Fruit fly (Drosophila melanogaster) whole organism, wandering third instar larva: ENCODE data around the gene CG17786.

Experiments
- Abd-B ChIP-seq: fragments of >200 bp; optimal IDR thresholded peaks from 2 replicates; lab custom pipeline; 2017; ENCODE audit warnings: missing biosample characterization, missing genetic modification characterization
- CG32264 ChIP-seq: fragments of 200-800 bp; sonication (Bioruptor generic); optimal IDR thresholded peaks from 2 replicates; lab custom pipeline; 2016; ENCODE audit warnings: missing biosample characterization, missing genetic modification characterization
- CG9705 ChIP-seq: fragments of 200-800 bp; sonication (Bioruptor generic); optimal IDR thresholded peaks from 2 replicates; lab custom pipeline; 2018; ENCODE audit warnings: missing biosample characterization, mild to moderate bottlenecking, missing genetic modification characterization
- CrebA ChIP-seq: fragments of 200-800 bp; sonication (Bioruptor generic); optimal IDR thresholded peaks from 2 replicates; lab custom pipeline; 2016; ENCODE audit warnings: missing biosample characterization, mild to moderate bottlenecking, missing genetic modification characterization, borderline replicate concordance
- Dfd ChIP-seq: fragments of >200 bp; optimal IDR thresholded peaks from 2 replicates; lab custom pipeline; 2017; ENCODE audit warnings: missing biosample characterization, missing genetic modification characterization
- Dif ChIP-seq: fragments of 200-275, 200-300 bp; sonication (Bioruptor generic); optimal IDR thresholded peaks from 2 replicates; lab custom pipeline; 2018; ENCODE audit warnings: missing biosample characterization, missing genetic modification characterization; ENCODE audit not compliant: partially characterized antibody
- GATAd ChIP-seq: sonication (Bioruptor generic); optimal IDR thresholded peaks from 2 replicates; lab custom pipeline; 2016; ENCODE audit warnings: missing biosample characterization, missing genetic modification characterization
- HLH106 ChIP-seq: fragments of 200-800 bp; optimal IDR thresholded peaks from 3 replicates; lab custom pipeline; 2019; ENCODE audit warnings: missing biosample characterization, mild to moderate bottlenecking, missing genetic modification characterization, moderate library complexity
- Hnf4 ChIP-seq: fragments of 200-800 bp; sonication (Bioruptor generic); optimal IDR thresholded peaks from 2 replicates; lab custom pipeline; 2016; ENCODE audit warnings: missing biosample characterization, mild to moderate bottlenecking, missing genetic modification characterization
- Hr78 ChIP-seq: fragments of >200 bp; optimal IDR thresholded peaks from 2 replicates; lab custom pipeline; 2017; ENCODE audit warnings: missing biosample characterization, missing genetic modification characterization
- Hr83 ChIP-seq: fragments of 200-300 bp; sonication (Bioruptor generic); optimal IDR thresholded peaks from 2 replicates; lab custom pipeline; 2016; ENCODE audit warnings: missing biosample characterization, mild to moderate bottlenecking, missing genetic modification characterization, moderate library complexity; ENCODE audit not compliant: poor library complexity, severe bottlenecking
- Jra ChIP-seq: sonication (Bioruptor generic); optimal IDR thresholded peaks from 2 replicates; lab custom pipeline; 2016; ENCODE audit warnings: missing biosample characterization, missing genetic modification characterization
- Mio ChIP-seq: sonication (Bioruptor generic); optimal IDR thresholded peaks from 2 replicates; lab custom pipeline; 2016; ENCODE audit warnings: missing biosample characterization, missing genetic modification characterization
- Myc ChIP-seq: fragments of >200 bp; optimal IDR thresholded peaks from 2 replicates; lab custom pipeline; 2017
- N ChIP-seq: fragments of >200 bp; optimal IDR thresholded peaks from 2 replicates; lab custom pipeline; 2018; ENCODE audit warnings: missing biosample characterization, missing external identifiers, missing genetic modification characterization
- OdsH ChIP-seq: fragments of 200-800 bp; sonication (Bioruptor generic); optimal IDR thresholded peaks from 2 replicates; lab custom pipeline; 2016; ENCODE audit warnings: missing biosample characterization, mild to moderate bottlenecking, missing genetic modification characterization
- Rel ChIP-seq, 2 experiments: fragments of 200-800 bp; sonication (Bioruptor generic) in 1 of 2; optimal IDR thresholded peaks; 2 replicates in 1 of 2; 3 replicates in 1 of 2; lab custom pipeline; 2016 to 2019; ENCODE audit warnings: mild to moderate bottlenecking in 2 of 2, missing biosample characterization in 2 of 2, missing genetic modification characterization in 2 of 2, moderate library complexity in 1 of 2
- Sp1 ChIP-seq: fragments of 200-800 bp; sonication (Bioruptor generic); optimal IDR thresholded peaks from 3 replicates; lab custom pipeline; 2019; ENCODE audit warnings: missing biosample characterization, mild to moderate bottlenecking, missing genetic modification characterization, moderate library complexity
- Vsx2 ChIP-seq: fragments of 200-300, 225-300 bp; sonication (Bioruptor generic); optimal IDR thresholded peaks from 2 replicates; lab custom pipeline; 2018; ENCODE audit warnings: missing biosample characterization, missing genetic modification characterization; ENCODE audit not compliant: partially characterized antibody
- br ChIP-seq: fragments of 200-800 bp; sonication (Bioruptor generic); optimal IDR thresholded peaks from 2 replicates; lab custom pipeline; 2016; ENCODE audit warnings: missing biosample characterization, missing genetic modification characterization
- brk ChIP-seq: fragments of 200-800 bp; sonication (Bioruptor generic); optimal IDR thresholded peaks from 2 replicates; lab custom pipeline; 2016; ENCODE audit warnings: missing biosample characterization, mild to moderate bottlenecking, missing genetic modification characterization
- dl ChIP-seq, 2 experiments: fragments of 175-275, 200-275 bp in 1 of 2; fragments of 200-275 bp in 1 of 2; sonication (Bioruptor generic); optimal IDR thresholded peaks; lab custom pipeline; 2018; ENCODE audit warnings: mild to moderate bottlenecking in 2 of 2, missing biosample characterization in 2 of 2, missing genetic modification characterization in 2 of 2, moderate library complexity in 2 of 2; ENCODE audit not compliant: partially characterized antibody in 2 of 2, insufficient read depth in 1 of 2
- dmrt93B ChIP-seq: fragments of 200-800 bp; sonication (Bioruptor generic); optimal IDR thresholded peaks from 2 replicates; lab custom pipeline; 2018; ENCODE audit warnings: missing biosample characterization, mild to moderate bottlenecking, missing genetic modification characterization
- dsf ChIP-seq: sonication (Bioruptor generic); optimal IDR thresholded peaks from 2 replicates; lab custom pipeline; 2016; ENCODE audit warnings: missing biosample characterization, missing genetic modification characterization, borderline replicate concordance
- ey ChIP-seq: fragments of 200-800 bp; sonication (Bioruptor generic); optimal IDR thresholded peaks from 2 replicates; lab custom pipeline; 2016; ENCODE audit warnings: missing biosample characterization, missing genetic modification characterization
- foxo ChIP-seq, 2 experiments: fragments of 200-800 bp; sonication (Bioruptor generic); optimal IDR thresholded peaks; 2 replicates in 1 of 2; 3 replicates in 1 of 2; lab custom pipeline; 2016 to 2017; ENCODE audit warnings: missing biosample characterization in 2 of 2, missing genetic modification characterization in 2 of 2
- fru ChIP-seq: fragments of 200-800 bp; sonication (Bioruptor generic); optimal IDR thresholded peaks from 3 replicates; lab custom pipeline; 2016; ENCODE audit warnings: missing biosample characterization, mild to moderate bottlenecking, missing genetic modification characterization
- h ChIP-seq: fragments of 200-800 bp; sonication (Bioruptor generic); optimal IDR thresholded peaks from 3 replicates; lab custom pipeline; 2016; ENCODE audit warnings: missing biosample characterization, mild to moderate bottlenecking, missing genetic modification characterization
- jim ChIP-seq: fragments of 175-275, 200-325 bp; sonication (Bioruptor generic); optimal IDR thresholded peaks from 2 replicates; lab custom pipeline; 2016; ENCODE audit warnings: missing biosample characterization, mild to moderate bottlenecking, missing genetic modification characterization
- lola ChIP-seq: fragments of >200 bp; optimal IDR thresholded peaks from 2 replicates; lab custom pipeline; 2017; ENCODE audit warnings: missing biosample characterization, missing genetic modification characterization
- pan ChIP-seq: fragments of >200 bp; optimal IDR thresholded peaks from 2 replicates; lab custom pipeline; 2017
- psq ChIP-seq: fragments of 200-800 bp; sonication (Bioruptor generic); optimal IDR thresholded peaks from 3 replicates; lab custom pipeline; 2017; ENCODE audit warnings: missing biosample characterization, mild to moderate bottlenecking, missing genetic modification characterization, moderate library complexity
- rgr ChIP-seq: fragments of 200-800 bp; sonication (Bioruptor generic); optimal IDR thresholded peaks from 3 replicates; lab custom pipeline; 2016; ENCODE audit warnings: missing biosample characterization, mild to moderate bottlenecking, missing genetic modification characterization
- sage ChIP-seq: fragments of 200-800 bp; sonication (Bioruptor generic); optimal IDR thresholded peaks from 2 replicates; lab custom pipeline; 2016; ENCODE audit warnings: missing biosample characterization, mild to moderate bottlenecking, missing genetic modification characterization
- sv ChIP-seq: fragments of 200-800 bp; sonication (Bioruptor generic); optimal IDR thresholded peaks from 3 replicates; lab custom pipeline; 2016; ENCODE audit warnings: missing biosample characterization, missing genetic modification characterization
- tai ChIP-seq: sonication (Bioruptor generic); optimal IDR thresholded peaks from 2 replicates; lab custom pipeline; 2016; ENCODE audit warnings: missing biosample characterization, missing genetic modification characterization
- usp ChIP-seq: fragments of >200 bp; optimal IDR thresholded peaks from 2 replicates; lab custom pipeline; 2017; ENCODE audit warnings: missing biosample characterization, missing genetic modification characterization
- woc ChIP-seq: sonication (Bioruptor generic); optimal IDR thresholded peaks from 2 replicates; lab custom pipeline; 2016; ENCODE audit warnings: missing biosample characterization, mild to moderate bottlenecking, missing genetic modification characterization

CG17786 gene

dm6 chr3R:24230423-24231205 is 12.1 kb upstream of the CG17786 start, which contains the start of gene mask:
Gene mask, plus strand, starts transcription at chr3R:24230562.
- TF ChIP-seq N (GFP tag; lab: Kevin White, UChicago) = no peak
- TF ChIP-seq Myc (lab: Kevin White, UChicago) = no peak
- TF ChIP-seq rgr (GFP tag; lab: Kevin White, UChicago) = peak; percentile 91
- peak; percentile 50 for TF ChIP-seq ey
- TF ChIP-seq brk = no peak
- no peak for TF ChIP-seq usp (GFP tag; lab: Kevin White, UChicago)
- peak; percentile 32 for TF ChIP-seq CG32264
- peak; percentile 8 for TF ChIP-seq Dif
- peak; percentile 90 for TF ChIP-seq dmrt93B
- TF ChIP-seq foxo (GFP tag; optimal IDR thresholded peaks at IDR 0.05; lab: Kevin White, UChicago) = peak; percentile 47 to 61
- peak; percentile 69 for TF ChIP-seq sv (GFP tag; lab: Kevin White, UChicago)
- peak; percentile 23 for TF ChIP-seq Mio
- TF ChIP-seq Dfd (GFP tag; lab: Kevin White, UChicago) = no peak
- TF ChIP-seq Jra (GFP tag; lab: Kevin White, UChicago) = peak; percentile 73
- TF ChIP-seq woc (GFP tag; lab: Kevin White, UChicago) = peak; percentile 31
- TF ChIP-seq Hr83 = peak; percentile 96
- TF ChIP-seq CrebA (GFP tag; lab: Kevin White, UChicago) = no peak
- no peak for TF ChIP-seq Abd-B (GFP tag; lab: Kevin White, UChicago)
- peak; percentile 59 for TF ChIP-seq Hnf4 (GFP tag; lab: Kevin White, UChicago)
- no peak for TF ChIP-seq GATAd (GFP tag; lab: Kevin White, UChicago)
- TF ChIP-seq h = peak; percentile 77
- no peak for TF ChIP-seq pan (lab: Kevin White, UChicago)
- TF ChIP-seq br (GFP tag; lab: Kevin White, UChicago) = peak; percentile 77
- TF ChIP-seq CG9705 (GFP tag; lab: Kevin White, UChicago) = peak; percentile 88
- no peak for TF ChIP-seq Hr78 (GFP tag; lab: Kevin White, UChicago)
- no peak for TF ChIP-seq tai (GFP tag; lab: Kevin White, UChicago)
- peak; percentile 83 for TF ChIP-seq Sp1 (GFP tag; lab: Kevin White, UChicago)
- no peak for TF ChIP-seq sage
- TF ChIP-seq Vsx2 (GFP tag; lab: Kevin White, UChicago) = no peak
- TF ChIP-seq jim (GFP tag; lab: Kevin White, UChicago) = no peak
- TF ChIP-seq Rel (GFP tag; optimal IDR thresholded peaks at IDR 0.05; lab: Kevin White, UChicago) = no peak
- TF ChIP-seq Rel (tag; optimal IDR thresholded peaks at IDR 0.05; lab: Kevin White, UChicago) = peak; percentile 40
- TF ChIP-seq lola (GFP tag; lab: Kevin White, UChicago) = no peak
- TF ChIP-seq dsf (GFP tag; lab: Kevin White, UChicago) = peak; percentile 12
- TF ChIP-seq psq (GFP tag; lab: Kevin White, UChicago) = no peak
- TF ChIP-seq dl (GFP tag; optimal IDR thresholded peaks at IDR 0.05; lab: Kevin White, UChicago; ENCODE audit: insufficient read depth in 1 of 2, partially characterized antibody in 2 of 2) = no peak
- TF ChIP-seq OdsH = peak; percentile 72
- peak; percentile 63 for TF ChIP-seq fru (GFP tag; lab: Kevin White, UChicago)
- peak; percentile 67 for TF ChIP-seq HLH106

DNA sequence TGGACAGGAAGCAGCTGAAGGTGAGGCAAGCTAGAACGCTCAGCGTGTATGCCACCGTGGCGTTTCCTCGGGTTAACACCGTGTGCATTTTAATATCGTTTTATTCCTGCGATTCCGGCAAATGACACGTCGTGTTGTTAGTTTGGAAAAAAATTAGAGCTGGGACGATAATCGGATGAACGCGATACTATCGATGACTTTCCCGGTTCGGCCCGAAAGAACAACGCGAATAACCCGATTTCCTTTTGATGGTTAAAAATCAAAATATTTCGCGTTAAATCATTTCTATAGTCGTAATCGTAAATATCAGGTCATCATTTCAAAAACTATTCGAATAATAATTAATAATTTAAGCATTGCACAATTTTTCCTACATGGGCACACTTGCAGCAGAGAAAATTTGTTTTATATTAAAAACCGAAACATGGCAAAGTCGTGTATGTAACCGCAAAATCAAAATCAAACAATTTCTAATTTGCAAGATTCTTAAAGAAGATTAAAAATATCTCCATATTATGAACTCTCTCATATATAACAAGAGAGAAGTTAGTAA is 11.4 kb upstream of the CG17786 start, which contains the start of gene Spase22-23:
TSS of gene Spase22-23 (minus strand) at position 166 of the 553 bp plus-strand sequence.
- TF ChIP-seq dsf (GFP tag; lab: Kevin White, UChicago) (peak; percentile 44), foxo (GFP tag; optimal IDR thresholded peaks at IDR 0.05; lab: Kevin White, UChicago) (no peak), jim (GFP tag; lab: Kevin White, UChicago) (no peak), Dfd (GFP tag; lab: Kevin White, UChicago) (no peak), sage (peak; percentile 27), Vsx2 (GFP tag; lab: Kevin White, UChicago) (no peak)
